Fruit fly (Drosophila melanogaster): ENCODE data around the gene Rph.

Rph gene

DNA sequence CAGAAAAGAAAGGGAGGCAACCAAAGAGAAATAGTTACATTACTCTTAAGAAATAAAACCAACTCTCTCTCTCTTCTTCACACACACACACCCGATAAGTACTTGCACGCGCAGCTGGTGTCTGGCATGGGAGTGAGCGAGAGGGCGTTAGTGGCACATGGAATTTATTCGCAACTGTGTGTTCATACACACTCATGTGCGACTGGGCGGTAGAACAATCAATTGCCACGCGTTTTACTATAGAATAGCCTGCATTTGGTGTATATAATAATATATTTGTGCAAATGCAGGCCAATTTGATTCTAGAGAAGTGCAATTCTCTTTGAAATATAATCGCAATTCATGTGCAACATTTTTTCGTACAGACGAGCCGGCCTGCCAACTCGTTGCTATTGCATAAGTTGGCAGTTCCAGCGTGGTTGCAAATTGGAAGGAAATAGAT lies 28.5 kb upstream of the Rph start (continued):
- TF ChIP-seq zen (tag; optimal IDR thresholded peaks at IDR 0.05) (peak; percentile 22), CG2116 (GFP tag; optimal IDR thresholded peaks at IDR 0.05) (peak; percentile 19), twi (tag; optimal IDR thresholded peaks at IDR 0.05) (peak; percentile 53), Fer1 (GFP tag; optimal IDR thresholded peaks at IDR 0.05) (peak; percentile 55), pzg (GFP tag; optimal IDR thresholded peaks at IDR 0.05) (peak; percentile 21), abd-A (tag; optimal IDR thresholded peaks at IDR 0.05) (peak; percentile 50), slou (GFP tag; optimal IDR thresholded peaks at IDR 0.05) (no peak), CG8290 (GFP tag; optimal IDR thresholded peaks at IDR 0.05) (no peak), CG8290 (tag; optimal IDR thresholded peaks at IDR 0.05) (peak in 1 of 2 experiments; percentile 37), ewg (GFP tag; optimal IDR thresholded peaks at IDR 0.05) (peak; percentile 17), phol (tag; optimal IDR thresholded peaks at IDR 0.05) (peak; percentile 7), Nf-YB (GFP tag; optimal IDR thresholded peaks at IDR 0.05) (peak; percentile 1), vnd (GFP tag; IDR thresholded peaks at IDR 0.05; ENCODE audit: partially characterized antibody) (no peak), chinmo (GFP tag; IDR thresholded peaks at IDR 0.05; ENCODE audit: partially characterized antibody) (peak; percentile 79; the same call in 2 of the 4 replicates), Elba2 (GFP tag; optimal IDR thresholded peaks at IDR 0.05) (peak; percentile 90), CG6813 (GFP tag; optimal IDR thresholded peaks at IDR 0.05) (peak; percentile 8), row (GFP tag; IDR thresholded peaks at IDR 0.05) (0 out of 3 replicates have a peak, but pooled peaks have one; percentile 32), CG12659 (GFP tag; optimal IDR thresholded peaks at IDR 0.05) (peak; percentile 5), CG10462 (GFP tag; optimal IDR thresholded peaks at IDR 0.05) (no peak), CG33557 (GFP tag; optimal IDR thresholded peaks at IDR 0.05) (no peak), insv (GFP tag; optimal IDR thresholded peaks at IDR 0.05) (peak in 1 of 2 experiments; percentile 50), seq (GFP tag; IDR thresholded peaks at IDR 0.05) (0 out of 2 replicates have a peak, but pooled peaks have one; percentile 37), CG15514 (GFP tag; optimal IDR thresholded peaks at IDR 0.05) (peak; percentile 38), rib (GFP tag; IDR thresholded peaks at IDR 0.05) (peak; percentile 69), Opbp (GFP tag; IDR thresholded peaks at IDR 0.05; ENCODE audit: partially characterized antibody) (0 out of 3 replicates have a peak, but pooled peaks have one; percentile 41), sd (tag; optimal IDR thresholded peaks at IDR 0.05) (peak; percentile 91), emc (GFP tag; optimal IDR thresholded peaks at IDR 0.05) (no peak), trem (tag; optimal IDR thresholded peaks at IDR 0.05) (peak; percentile 99), CG11504 (tag; optimal IDR thresholded peaks at IDR 0.05) (peak; percentile 12), CG12769 (tag; optimal IDR thresholded peaks at IDR 0.05) (peak; percentile 11), CG13894 (tag; optimal IDR thresholded peaks at IDR 0.05) (peak; percentile 41), crp (GFP tag; optimal IDR thresholded peaks at IDR 0.05) (peak in 1 of 2 experiments; percentile 14), CG2875 (GFP tag; optimal IDR thresholded peaks at IDR 0.05) (no peak), Rfx (GFP tag; IDR thresholded peaks at IDR 0.05) (0 out of 2 replicates have a peak, but pooled peaks have one; percentile 27), Trl (optimal IDR thresholded peaks at IDR 0.05) (peak; percentile 64 to 77), Trl (GFP tag; optimal IDR thresholded peaks at IDR 0.05) (no peak)

DNA sequence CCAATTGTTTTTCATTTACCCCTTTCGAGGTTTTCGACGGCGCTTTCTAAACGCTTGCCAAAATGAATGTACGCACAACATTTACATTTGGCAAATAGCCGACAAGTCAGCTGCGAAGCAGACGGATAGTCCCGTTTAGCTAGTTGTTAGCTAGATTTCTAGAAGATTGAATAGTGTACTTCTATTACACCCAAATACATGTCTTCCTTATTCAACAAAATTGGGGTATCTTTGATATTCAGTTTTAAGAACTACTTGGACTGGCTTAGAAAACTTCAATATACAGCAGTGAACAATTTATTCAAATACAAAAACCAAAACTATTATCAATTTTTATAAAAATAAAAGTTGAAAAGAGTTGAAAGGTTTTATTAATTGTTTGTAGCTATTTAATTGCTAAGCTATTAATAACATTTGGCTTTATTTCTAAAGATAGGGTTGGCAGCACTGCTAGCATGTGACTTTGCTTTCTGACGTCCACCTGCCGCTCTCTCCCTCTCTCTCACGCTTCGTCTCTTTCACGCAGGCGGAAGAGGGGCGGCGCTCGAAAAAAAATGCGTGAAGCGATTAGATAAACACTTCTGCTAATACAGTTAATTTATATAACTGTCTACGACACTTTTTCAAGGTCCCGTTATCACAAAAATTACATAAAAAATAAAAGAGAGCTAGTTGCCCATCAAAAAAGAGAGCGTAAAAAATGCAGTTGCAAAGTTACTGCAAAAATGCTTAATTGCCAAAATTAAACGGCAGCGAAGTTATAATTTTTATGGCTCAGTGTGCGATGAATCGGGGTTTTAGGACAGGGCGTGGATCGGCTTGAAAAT lies 27.6 kb upstream of the Rph start:
- TF ChIP-seq CTCF (GFP tag; optimal IDR thresholded peaks at IDR 0.05): no peak
- no peak for TF ChIP-seq tin (GFP tag; optimal IDR thresholded peaks at IDR 0.05)
- no peak for TF ChIP-seq ken (GFP tag; IDR thresholded peaks at IDR 0.05)
- no peak for TF ChIP-seq Deaf1 (tag; optimal IDR thresholded peaks at IDR 0.05)
- no peak for TF ChIP-seq Mrtf (GFP tag; IDR thresholded peaks at IDR 0.05)
- TF ChIP-seq Six4 (GFP tag; optimal IDR thresholded peaks at IDR 0.05): no peak
- TF ChIP-seq CG31224 (GFP tag; IDR thresholded peaks at IDR 0.05): no peak
- no peak for TF ChIP-seq CG12769 (tag; optimal IDR thresholded peaks at IDR 0.05)
- TF ChIP-seq CG17802 (tag; optimal IDR thresholded peaks at IDR 0.05): no peak
- TF ChIP-seq bigmax (GFP tag; optimal IDR thresholded peaks at IDR 0.05): no peak
- no peak for TF ChIP-seq pum (GFP tag; optimal IDR thresholded peaks at IDR 0.05)
- TF ChIP-seq gcm2 (GFP tag; optimal IDR thresholded peaks at IDR 0.05): no peak
- TF ChIP-seq CG7556 (GFP tag; optimal IDR thresholded peaks at IDR 0.05): peak; percentile 32
- TF ChIP-seq sisA (GFP tag; IDR thresholded peaks at IDR 0.05): no peak
- TF ChIP-seq CG3065 (GFP tag; optimal IDR thresholded peaks at IDR 0.05): no peak
- no peak for TF ChIP-seq Doc2 (GFP tag; IDR thresholded peaks at IDR 0.05)

Measured in whole organism, embryonic.